Worm (Caenorhabditis elegans) whole organism, midembryonic: ENCODE results near the gene unc-42.

ENCODE experiments used
- T22C8.4 ChIP-seq: fragments of 200-800 bp; sonication (Bioruptor generic); IDR thresholded peaks from 2 replicates; pipeline ENCODE4 v1.3.6; 2022; ENCODE audit warnings: missing genetic modification characterization, missing compliant biosample characterization
- med-1 ChIP-seq: sonication (generic microtip); optimal IDR thresholded peaks from 2 replicates; lab custom pipeline; 2017; ENCODE audit warnings: missing genetic modification characterization, mild to moderate bottlenecking, missing compliant biosample characterization, antibody characterized with exemption, missing genetic modification reagents; ENCODE audit not compliant: insufficient read depth
- tab-1 ChIP-seq: fragments of 200-800 bp; sonication (Bioruptor generic); IDR thresholded peaks from 2 replicates; pipeline ENCODE4 v1.3.6; 2022; ENCODE audit warnings: missing genetic modification characterization, missing compliant biosample characterization

- TF ChIP-seq tab-1 (GFP tag; lab: Robert Waterston, UW), result no peak
- TF ChIP-seq med-1 (GFP tag; lab: Kevin White, UChicago), result no peak
- TF ChIP-seq T22C8.4, result no peak
Observed at ce11 chrV:9786721-9787131, 17.5 kb upstream of the unc-42 start, which contains the start of gene F46B6.6.
